Worm (Caenorhabditis elegans): ENCODE data around the gene ZK856.14.

DNA sequence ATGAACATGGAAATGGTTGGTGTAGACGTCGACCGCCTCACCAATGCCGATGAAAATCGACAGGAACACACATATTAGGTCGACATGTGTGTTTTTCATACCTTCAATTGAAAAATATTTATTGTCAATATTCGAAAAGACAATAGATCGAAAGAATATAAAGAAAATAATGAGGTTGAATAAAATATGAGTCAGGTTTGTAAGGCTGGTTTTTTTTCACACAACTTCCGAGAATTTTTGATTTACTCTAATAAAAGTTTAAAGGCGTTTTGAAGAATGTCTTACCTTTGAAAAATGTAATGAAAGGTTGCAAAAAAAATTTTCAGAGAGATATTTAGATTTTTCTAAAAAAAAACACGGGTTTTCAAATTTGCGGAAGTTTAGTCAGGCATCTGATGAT lies 43.2 kb upstream of the ZK856.14 start, which contains the start of gene egl-3:
- TF ChIP-seq hmbx-1 (tag; optimal IDR thresholded peaks at IDR 0.05) (no peak), aly-1 (tag; optimal IDR thresholded peaks at IDR 0.05) (no peak), F13C5.2 (tag; optimal IDR thresholded peaks at IDR 0.05) (no peak)
